Fruit fly (Drosophila melanogaster): ENCODE results near the gene CG15545.

- TF ChIP-seq psq (optimal IDR thresholded peaks at IDR 0.05) (no peak), insv (optimal IDR thresholded peaks at IDR 0.05) (no peak), h (optimal IDR thresholded peaks at IDR 0.05) (no peak), ttk (optimal IDR thresholded peaks at IDR 0.05) (no peak)
Observed at dm6 chr3R:30893738-30894137, 21.6 kb upstream of the CG15545 start, which contains the start of gene Cyp4c3.

All from Kc167 (cell line).